Worm (Caenorhabditis elegans) whole organism, L1 larva: ENCODE data around the gene clec-185.

Experiments
- aha-1 ChIP-seq: fragments of 150-350 bp; optimal IDR thresholded peaks from 2 replicates; lab custom pipeline; 2014; ENCODE audit warnings: missing biosample characterization, missing genetic modification characterization
- alr-1 ChIP-seq: fragments of 200-800 bp; sonication (Bioruptor generic); optimal IDR thresholded peaks from 2 replicates; lab custom pipeline; 2018; ENCODE audit warnings: borderline replicate concordance, mild to moderate bottlenecking, missing genetic modification characterization, missing compliant biosample characterization
- ama-1 ChIP-seq: fragments of 150-350 bp; optimal IDR thresholded peaks from 2 replicates; lab custom pipeline; 2014
- blmp-1 ChIP-seq: fragments of 150-350 bp; optimal IDR thresholded peaks from 2 replicates; lab custom pipeline; 2014; ENCODE audit warnings: missing biosample characterization, missing genetic modification characterization
- ceh-82 ChIP-seq, 3 experiments: fragments of 150-350 bp in 1 of 3; sonication (generic microtip) in 2 of 3; optimal IDR thresholded peaks; 2 replicates each; lab custom pipeline; 2014 to 2017; ENCODE audit warnings: missing biosample characterization in 3 of 3, missing genetic modification characterization in 3 of 3
- ceh-88 ChIP-seq: fragments of 200-800 bp; sonication (Bioruptor generic); IDR thresholded peaks from 2 replicates; pipeline ENCODE4 v1.3.6; 2022; ENCODE audit warnings: missing genetic modification characterization, missing compliant biosample characterization
- ceh-90 ChIP-seq: sonication (generic microtip); optimal IDR thresholded peaks from 2 replicates; lab custom pipeline; 2016; ENCODE audit warnings: missing genetic modification characterization, missing compliant biosample characterization
- efl-1 ChIP-seq, 4 experiments: fragments of 150-350 bp; optimal IDR thresholded peaks in 3 of 4; peaks in 1 of 4; 1 replicate in 1 of 4; 2 replicates in 3 of 4; lab custom pipeline; 2014; ENCODE audit warnings: missing biosample characterization in 2 of 4, missing genetic modification characterization in 2 of 4, missing genetic modification reagents in 2 of 4
- efl-3 ChIP-seq: fragments of 200-800 bp; sonication (Bioruptor generic); optimal IDR thresholded peaks from 2 replicates; lab custom pipeline; 2018; ENCODE audit warnings: mild to moderate bottlenecking, missing genetic modification characterization, missing compliant biosample characterization
- elt-2 ChIP-seq: sonication (generic microtip); optimal IDR thresholded peaks from 2 replicates; lab custom pipeline; 2016; ENCODE audit warnings: missing genetic modification characterization, mild to moderate bottlenecking, inconsistent platforms, missing compliant biosample characterization, missing genetic modification reagents
- elt-3 ChIP-seq, 6 experiments: fragments of 150-350 bp in 1 of 6; sonication (generic microtip); optimal IDR thresholded peaks; 2 replicates each; lab custom pipeline; 2017 to 2018; ENCODE audit warnings: missing biosample characterization in 6 of 6, missing genetic modification characterization in 6 of 6, inconsistent platforms in 1 of 6
- hlh-4 ChIP-seq: sonication (generic microtip); optimal IDR thresholded peaks from 2 replicates; lab custom pipeline; 2016; ENCODE audit warnings: mild to moderate bottlenecking, missing genetic modification characterization, missing compliant biosample characterization
- hpl-2 ChIP-seq: fragments of 150-350 bp; optimal IDR thresholded peaks from 2 replicates; lab custom pipeline; 2014; ENCODE audit warnings: missing biosample characterization, missing genetic modification reagents, missing genetic modification characterization
- jun-1 ChIP-seq: fragments of 150-350 bp; optimal IDR thresholded peaks from 2 replicates; lab custom pipeline; 2014; ENCODE audit warnings: missing biosample characterization, missing genetic modification reagents, missing genetic modification characterization
- lin-13 ChIP-seq: fragments of 150-350 bp; optimal IDR thresholded peaks from 2 replicates; lab custom pipeline; 2014; ENCODE audit warnings: missing biosample characterization, missing genetic modification reagents, missing genetic modification characterization
- lin-15B ChIP-seq: fragments of 150-350 bp; sonication (generic microtip); optimal IDR thresholded peaks from 3 replicates; lab custom pipeline; 2014; ENCODE audit warnings: missing biosample characterization, missing genetic modification characterization
- nhr-19 ChIP-seq: fragments of 200-800 bp; sonication (Bioruptor generic); conservative IDR thresholded peaks from 2 replicates; pipeline ENCODE4 v1.3.6; 2022; ENCODE audit warnings: missing genetic modification characterization, missing compliant biosample characterization
- nhr-28 ChIP-seq: fragments of 150-350 bp; optimal IDR thresholded peaks from 2 replicates; lab custom pipeline; 2014; ENCODE audit warnings: missing biosample characterization, missing genetic modification characterization
- nhr-47 ChIP-seq: sonication (generic microtip); optimal IDR thresholded peaks from 2 replicates; lab custom pipeline; 2016; ENCODE audit warnings: mild to moderate bottlenecking, missing genetic modification characterization, moderate library complexity, missing compliant biosample characterization
- nhr-76 ChIP-seq: sonication (generic microtip); optimal IDR thresholded peaks from 2 replicates; lab custom pipeline; 2017; ENCODE audit warnings: missing biosample characterization, missing genetic modification characterization
- nhr-84 ChIP-seq: sonication (generic microtip); optimal IDR thresholded peaks from 2 replicates; lab custom pipeline; 2017; ENCODE audit warnings: missing biosample characterization, missing genetic modification characterization
- nhr-85 ChIP-seq: sonication (generic microtip); peaks from one replicate; lab custom pipeline; 2016; ENCODE audit warnings: missing genetic modification characterization, inconsistent platforms, missing compliant biosample characterization
- pqm-1 ChIP-seq: sonication (generic microtip); optimal IDR thresholded peaks from 3 replicates; lab custom pipeline; 2017; ENCODE audit warnings: missing biosample characterization, missing genetic modification characterization
- skn-1 ChIP-seq: fragments of 150-350 bp; optimal IDR thresholded peaks from 2 replicates; lab custom pipeline; 2014; ENCODE audit warnings: missing biosample characterization, missing genetic modification characterization
- snu-23 ChIP-seq: sonication (generic microtip); optimal IDR thresholded peaks from 2 replicates; lab custom pipeline; 2016; ENCODE audit warnings: missing genetic modification characterization, missing compliant biosample characterization
- sox-4 ChIP-seq: sonication (generic microtip); optimal IDR thresholded peaks from 2 replicates; lab custom pipeline; 2016; ENCODE audit warnings: missing genetic modification characterization, missing compliant biosample characterization
- sptf-1 ChIP-seq: fragments of 150-350 bp; optimal IDR thresholded peaks from 2 replicates; lab custom pipeline; 2014; ENCODE audit warnings: missing biosample characterization, missing genetic modification characterization
- sup-37 ChIP-seq: fragments of 200-800 bp; sonication (Bioruptor generic); optimal IDR thresholded peaks from 2 replicates; lab custom pipeline; 2018; ENCODE audit warnings: mild to moderate bottlenecking, missing genetic modification characterization, missing compliant biosample characterization
- tbx-2 ChIP-seq: sonication (generic microtip); optimal IDR thresholded peaks from 2 replicates; lab custom pipeline; 2016; ENCODE audit warnings: missing genetic modification characterization, missing compliant biosample characterization
- tlp-1 ChIP-seq: fragments of 150-350 bp; optimal IDR thresholded peaks from 2 replicates; lab custom pipeline; 2014; ENCODE audit warnings: missing biosample characterization, missing genetic modification characterization
- unc-30 ChIP-seq: sonication (generic microtip); optimal IDR thresholded peaks from 2 replicates; lab custom pipeline; 2017; ENCODE audit warnings: missing biosample characterization, missing genetic modification characterization
- unc-62 ChIP-seq: fragments of 150-350 bp; optimal IDR thresholded peaks from 2 replicates; lab custom pipeline; 2014; ENCODE audit warnings: missing biosample characterization, missing genetic modification reagents, missing genetic modification characterization
- vab-15 ChIP-seq: sonication (generic microtip); optimal IDR thresholded peaks from 2 replicates; lab custom pipeline; 2017; ENCODE audit warnings: missing genotype, mild to moderate bottlenecking, missing genetic modification characterization, missing compliant biosample characterization
- xbp-1 ChIP-seq: sonication (generic microtip); optimal IDR thresholded peaks from 2 replicates; lab custom pipeline; 2016; ENCODE audit warnings: missing genetic modification characterization, missing compliant biosample characterization
- ztf-4 ChIP-seq: fragments of 150-350 bp; optimal IDR thresholded peaks from 2 replicates; lab custom pipeline; 2014; ENCODE audit warnings: missing biosample characterization, missing genetic modification characterization

The clec-185 gene

DNA sequence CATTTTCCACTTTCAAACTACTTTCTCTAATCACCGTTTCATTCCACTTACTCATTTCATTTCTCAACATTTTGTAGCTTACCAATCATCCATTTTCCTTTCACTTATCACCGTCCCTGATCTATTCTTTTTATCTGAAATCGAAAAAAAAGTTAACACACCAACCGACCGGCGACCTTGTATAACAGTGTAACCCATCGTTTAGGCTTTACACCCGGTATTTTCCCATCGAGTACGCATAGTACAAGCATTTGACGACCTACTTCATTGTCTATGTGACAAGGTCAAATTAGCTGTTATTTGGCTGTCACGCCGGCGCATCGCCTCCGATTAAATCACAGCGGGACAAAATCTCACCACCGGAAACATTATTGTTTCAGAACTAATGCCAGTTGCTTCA, 9.0 kb upstream of the clec-185 start:
- TF ChIP-seq blmp-1 (tag; lab: Kevin White, UChicago) (peak; percentile 13), sox-4 (no peak), unc-30 (tag; lab: Kevin White, UChicago) (no peak), hpl-2 (no peak), ceh-88 (GFP tag; lab: Robert Waterston, UW) (no peak)

DNA sequence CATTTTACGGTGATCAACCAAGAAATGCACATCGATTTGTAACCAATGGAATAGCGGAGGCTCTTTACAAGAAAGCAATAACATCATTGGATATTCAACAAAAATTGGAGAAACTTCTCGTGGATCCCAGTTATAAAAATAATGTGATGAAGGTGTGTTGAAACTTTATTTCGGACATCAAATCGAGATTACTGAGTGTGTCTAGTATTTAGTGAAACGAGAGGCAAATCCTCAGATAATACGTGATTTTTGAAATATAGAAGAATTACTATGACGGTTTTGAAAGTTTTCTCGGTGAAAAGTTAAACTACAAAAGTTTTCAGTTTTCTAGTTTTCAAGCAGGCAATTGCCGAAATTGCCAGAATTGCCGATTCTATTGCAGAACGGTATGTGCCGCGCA, 6.7 kb upstream of the clec-185 start:
- TF ChIP-seq elt-2 (tag; lab: Kevin White, UChicago) (no peak), efl-1 (optimal IDR thresholded peaks at IDR 0.05; lab: Kevin White, UChicago) (no peak), efl-1 (GFP tag; optimal IDR thresholded peaks at IDR 0.05 in 1 of 2; lab: Kevin White, UChicago) (peak in 1 of 2 experiments; percentile 3)

DNA sequence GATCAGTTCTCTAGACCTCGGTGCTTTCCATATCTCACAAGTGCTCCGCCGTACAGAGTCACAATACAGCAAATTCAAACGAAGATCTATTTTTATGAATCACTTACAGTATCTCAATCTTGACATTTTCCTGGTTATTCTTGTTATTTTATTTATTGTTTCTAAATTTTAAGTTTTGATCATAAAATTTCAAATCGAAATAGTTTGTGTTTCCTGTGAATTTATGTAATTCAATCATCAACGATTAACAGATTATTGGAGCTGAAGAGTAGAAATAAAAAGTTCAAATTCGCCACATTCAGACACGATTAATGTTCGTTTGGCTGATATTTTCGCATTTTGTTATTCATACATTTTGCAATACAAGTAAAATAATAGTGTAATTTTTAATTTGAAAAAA, 6.1 kb upstream of the clec-185 start, which contains the start of gene clec-184:
Gene clec-184, plus strand, starts transcription at position 301 of the 400 bp plus-strand sequence.
- TF ChIP-seq nhr-47 (tag; lab: Kevin White, UChicago) (no peak), hlh-4 (no peak), unc-62 (no peak), efl-3 (GFP tag; lab: Kevin White, UChicago) (no peak), nhr-85 (no peak), snu-23 (GFP tag; lab: Kevin White, UChicago) (no peak), tbx-2 (tag; lab: Kevin White, UChicago) (no peak), elt-3 (tag; optimal IDR thresholded peaks at IDR 0.05; lab: Kevin White, UChicago) (no peak), aha-1 (tag; lab: Kevin White, UChicago) (no peak), hpl-2 (no peak), sup-37 (GFP tag; lab: Kevin White, UChicago) (no peak), lin-15B (tag; lab: Kevin White, UChicago) (no peak), ama-1 (lab: Kevin White, UChicago) (no peak), xbp-1 (no peak), sptf-1 (tag; lab: Kevin White, UChicago) (no peak), nhr-76 (tag; lab: Kevin White, UChicago) (no peak)

DNA sequence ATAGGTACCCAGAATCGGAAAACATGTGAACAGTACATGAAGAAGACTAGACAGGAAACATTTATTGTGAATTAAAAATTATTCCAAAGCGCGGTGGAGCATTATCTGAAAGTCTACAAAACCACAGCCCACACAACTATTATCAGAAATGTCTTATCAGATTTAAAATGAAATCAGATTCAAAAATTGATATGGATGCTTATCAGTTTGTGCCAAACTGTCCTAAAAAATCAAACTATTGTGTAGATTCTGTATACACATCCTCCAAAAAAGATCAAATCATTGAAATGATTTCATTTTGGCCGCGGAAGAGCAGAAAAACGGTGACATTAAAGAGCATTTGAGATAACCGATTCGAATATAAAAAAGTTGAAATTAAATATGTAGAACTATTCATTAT, 3.0 kb upstream of the clec-185 start, which contains the start of gene irg-4:
Gene irg-4, plus strand, starts transcription at position 392 of the 400 bp plus-strand sequence.
- TF ChIP-seq tlp-1 (tag; lab: Kevin White, UChicago) = peak; percentile 88
- TF ChIP-seq nhr-28 (tag; lab: Kevin White, UChicago) = no peak
- TF ChIP-seq ztf-4 (tag; lab: Kevin White, UChicago) = no peak
- TF ChIP-seq elt-2 (tag; lab: Kevin White, UChicago) = peak; percentile 97
- peak; percentile 4 for TF ChIP-seq pqm-1 (tag; lab: Kevin White, UChicago)

DNA sequence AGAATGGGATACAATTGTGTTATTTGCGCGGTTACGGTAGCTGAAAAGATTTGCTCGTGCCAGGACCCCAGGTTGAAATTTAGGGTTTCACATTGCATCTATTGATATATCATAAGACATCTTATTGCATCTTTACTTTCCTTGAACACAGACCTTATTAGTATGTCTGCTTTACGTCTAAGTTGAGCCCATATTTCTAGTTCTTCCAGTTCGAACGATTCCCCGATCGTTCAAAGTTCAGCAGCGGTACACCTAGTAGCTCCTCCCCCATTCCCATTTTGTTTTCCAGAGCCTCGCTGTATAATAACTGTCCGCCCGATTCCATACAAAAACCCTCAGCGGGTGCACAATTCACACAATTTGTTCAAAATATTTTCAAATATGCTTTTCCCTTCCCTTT, 3.3 kb downstream of the clec-185 start, which contains the start of gene C25G4.17:
Gene C25G4.17, plus strand, starts transcription at position 301 of the 400 bp plus-strand sequence.
- TF ChIP-seq vab-15 (no peak), ceh-82 (tag; optimal IDR thresholded peaks at IDR 0.05; lab: Kevin White, UChicago) (no peak), ztf-4 (tag; lab: Kevin White, UChicago) (no peak)

DNA sequence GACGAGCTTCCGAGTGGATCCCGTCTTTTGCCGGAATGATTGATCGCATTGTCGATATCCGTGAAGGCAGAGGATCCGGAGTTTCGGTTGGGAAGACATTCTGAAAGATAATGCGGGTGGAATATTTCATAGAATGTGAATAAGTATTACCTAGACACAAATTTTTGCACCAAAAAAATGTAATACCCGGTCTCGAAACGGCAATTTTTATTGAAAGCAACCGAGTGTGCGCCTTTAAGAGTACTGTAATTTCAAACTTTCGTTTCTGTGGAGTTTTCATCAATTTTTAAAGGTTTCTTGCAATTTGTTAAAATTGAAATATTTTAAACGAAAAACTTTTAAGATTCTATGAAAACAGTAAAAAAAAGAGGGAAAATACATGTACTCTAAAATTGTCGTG, 5.5 kb downstream of the clec-185 start, which contains the start of gene C25G4.2:
Gene C25G4.2, minus strand, starts transcription at position 100 of the 400 bp plus-strand sequence.
- TF ChIP-seq jun-1 (tag; lab: Kevin White, UChicago) (no peak), ceh-90 (tag; lab: Kevin White, UChicago) (no peak), lin-13 (no peak), skn-1 (tag; lab: Kevin White, UChicago) (no peak), nhr-84 (tag; lab: Kevin White, UChicago) (no peak), lin-15B (tag; lab: Kevin White, UChicago) (no peak), ceh-82 (tag; optimal IDR thresholded peaks at IDR 0.05; lab: Kevin White, UChicago) (no peak), sup-37 (GFP tag; lab: Kevin White, UChicago) (no peak), efl-3 (GFP tag; lab: Kevin White, UChicago) (no peak), alr-1 (tag; lab: Kevin White, UChicago) (no peak), nhr-19 (GFP tag; lab: Robert Waterston, UW) (no peak), snu-23 (GFP tag; lab: Kevin White, UChicago) (no peak)
